Worm (Caenorhabditis elegans): Measurements from ENCODE around the gene F59A6.2.

Gene F59A6.2

ce11 chrII:5016144-5016543 is 1.6 kb downstream of the F59A6.2 start:
- no peak for TF ChIP-seq sem-4 (tag; optimal IDR thresholded peaks at IDR 0.05)
- no peak for TF ChIP-seq sma-3 (GFP tag; optimal IDR thresholded peaks at IDR 0.05)
- no peak for TF ChIP-seq mab-5 (tag; optimal IDR thresholded peaks at IDR 0.05)
- TF ChIP-seq gmeb-1 (tag; optimal IDR thresholded peaks at IDR 0.05) = no peak
- no peak for TF ChIP-seq lin-13 (GFP tag; optimal IDR thresholded peaks at IDR 0.05)
- TF ChIP-seq mbf-1 (tag; optimal IDR thresholded peaks at IDR 0.05) = no peak
- no peak for TF ChIP-seq blmp-1 (tag; optimal IDR thresholded peaks at IDR 0.05; ENCODE audit: insufficient read depth)
- TF ChIP-seq nhr-129 (tag; optimal IDR thresholded peaks at IDR 0.05) = no peak
- no peak for TF ChIP-seq ztf-1 (GFP tag; conservative IDR thresholded peaks at IDR 0.05)
- TF ChIP-seq nhr-6 (tag; optimal IDR thresholded peaks at IDR 0.05) = no peak
- no peak for TF ChIP-seq crh-2 (tag; optimal IDR thresholded peaks at IDR 0.05)
- no peak for TF ChIP-seq nhr-77 (tag; optimal IDR thresholded peaks at IDR 0.05)
- TF ChIP-seq fos-1 (tag; optimal IDR thresholded peaks at IDR 0.05) = no peak
- TF ChIP-seq egl-27 (tag; optimal IDR thresholded peaks at IDR 0.05) = no peak
- TF ChIP-seq ceh-16 (tag; optimal IDR thresholded peaks at IDR 0.05) = no peak
- no peak for TF ChIP-seq ZK546.5 (tag; optimal IDR thresholded peaks at IDR 0.05)
- no peak for TF ChIP-seq nhr-23 (tag; optimal IDR thresholded peaks at IDR 0.05)
- TF ChIP-seq nhr-237 (tag; optimal IDR thresholded peaks at IDR 0.05) = no peak

- TF ChIP-seq sma-3 (GFP tag; optimal IDR thresholded peaks at IDR 0.05) (peak; percentile 18), egl-27 (tag; optimal IDR thresholded peaks at IDR 0.05) (peak; percentile 74), gmeb-1 (tag; optimal IDR thresholded peaks at IDR 0.05) (peak; percentile 14), crh-2 (tag; optimal IDR thresholded peaks at IDR 0.05) (peak; percentile 66), lsy-2 (tag; optimal IDR thresholded peaks at IDR 0.05) (peak; percentile 21 to 76), lin-13 (GFP tag; optimal IDR thresholded peaks at IDR 0.05) (peak; percentile 32), dmd-4 (tag; optimal IDR thresholded peaks at IDR 0.05) (no peak), nhr-129 (tag; optimal IDR thresholded peaks at IDR 0.05) (peak; percentile 82), zag-1 (tag; optimal IDR thresholded peaks at IDR 0.05) (peak; percentile 57), skn-1 (tag; optimal IDR thresholded peaks at IDR 0.05) (no peak), ama-1 (optimal IDR thresholded peaks at IDR 0.05) (peak; percentile 1), mab-5 (tag; optimal IDR thresholded peaks at IDR 0.05) (peak; percentile 56), aly-2 (tag; optimal IDR thresholded peaks at IDR 0.05) (no peak), C34F6.9 (tag; optimal IDR thresholded peaks at IDR 0.05) (peak; percentile 91), mdl-1 (tag; optimal IDR thresholded peaks at IDR 0.05) (peak in 1 of 2 experiments; percentile 26), snpc-4 (tag; optimal IDR thresholded peaks at IDR 0.05) (peak; percentile 51), sma-9 (GFP tag; optimal IDR thresholded peaks at IDR 0.05) (peak; percentile 36), sma-9 (tag; optimal IDR thresholded peaks at IDR 0.05) (no peak), ztf-4 (tag; optimal IDR thresholded peaks at IDR 0.05) (no peak), peb-1 (tag; optimal IDR thresholded peaks at IDR 0.05) (no peak), lin-11 (tag; optimal IDR thresholded peaks at IDR 0.05) (no peak), nhr-12 (tag; optimal IDR thresholded peaks at IDR 0.05) (no peak), nhr-21 (tag; optimal IDR thresholded peaks at IDR 0.05) (peak; percentile 31), nhr-10 (tag; optimal IDR thresholded peaks at IDR 0.05) (no peak), fos-1 (tag; optimal IDR thresholded peaks at IDR 0.05) (peak; percentile 81), nhr-25 (tag; optimal IDR thresholded peaks at IDR 0.05) (peak; percentile 58), Y55F3AM.14 (GFP tag; optimal IDR thresholded peaks at IDR 0.05) (peak; percentile 80), alr-1 (tag; optimal IDR thresholded peaks at IDR 0.05) (no peak), ceh-16 (tag; optimal IDR thresholded peaks at IDR 0.05) (peak; percentile 69), unc-55 (GFP tag; optimal IDR thresholded peaks at IDR 0.05) (peak; percentile 72), nhr-11 (tag; optimal IDR thresholded peaks at IDR 0.05) (no peak), nhr-77 (tag; optimal IDR thresholded peaks at IDR 0.05) (no peak), mbf-1 (tag; optimal IDR thresholded peaks at IDR 0.05) (no peak), F13H6.1 (tag; optimal IDR thresholded peaks at IDR 0.05) (peak; percentile 68), sem-4 (tag; optimal IDR thresholded peaks at IDR 0.05) (peak; percentile 59)
Observed at ce11 chrII:5016977-5017585, 2.6 kb downstream of the F59A6.2 start.

ce11 chrII:5018578-5018977 is 4.1 kb downstream of the F59A6.2 start:
- TF ChIP-seq sem-4 (tag; optimal IDR thresholded peaks at IDR 0.05) (no peak), zag-1 (tag; optimal IDR thresholded peaks at IDR 0.05) (no peak)
